Worm (Caenorhabditis elegans): Measurements from ENCODE around the gene slc-25A18.1.

The slc-25A18.1 gene

ce11 chrX:15008697-15009096 is 5.0 kb upstream of the slc-25A18.1 start (continued):
- TF ChIP-seq swsn-7 (tag; optimal IDR thresholded peaks at IDR 0.05) (peak; percentile 15), irx-1 (tag; optimal IDR thresholded peaks at IDR 0.05) (no peak), unc-98 (GFP tag; IDR thresholded peaks at IDR 0.05) (no peak)

ce11 chrX:15006847-15007358 is 3.2 kb upstream of the slc-25A18.1 start, which contains the start of gene ergi-2:
TSS of gene ergi-2 (minus strand) at chrX:15007308.
- TF ChIP-seq pag-3 (tag; optimal IDR thresholded peaks at IDR 0.05; ENCODE audit: borderline replicate concordance, insufficient read depth) (no peak), lin-14 (GFP tag; optimal IDR thresholded peaks at IDR 0.05) (peak; percentile 0), dsc-1 (tag; optimal IDR thresholded peaks at IDR 0.05) (no peak), dpl-1 (GFP tag; optimal IDR thresholded peaks at IDR 0.05) (peak in 2 of 3 experiments; percentile 8 to 24), swsn-7 (tag; optimal IDR thresholded peaks at IDR 0.05) (peak; percentile 11), fkh-8 (tag; optimal IDR thresholded peaks at IDR 0.05) (no peak), F16B12.6 (tag; optimal IDR thresholded peaks at IDR 0.05) (peak; percentile 82), zag-1 (tag; optimal IDR thresholded peaks at IDR 0.05) (no peak), C04F5.9 (tag; optimal IDR thresholded peaks at IDR 0.05) (no peak), fos-1 (tag; optimal IDR thresholded peaks at IDR 0.05) (no peak), ceh-82 (tag; optimal IDR thresholded peaks at IDR 0.05) (peak in 1 of 3 experiments; percentile 9), lin-13 (GFP tag; optimal IDR thresholded peaks at IDR 0.05) (no peak), nhr-28 (tag; optimal IDR thresholded peaks at IDR 0.05) (no peak), efl-1 (optimal IDR thresholded peaks at IDR 0.05) (peak in 1 of 2 experiments; percentile 8), efl-1 (GFP tag; optimal IDR thresholded peaks at IDR 0.05 in 1 of 2) (peak; percentile 2 to 46), nhr-76 (tag; optimal IDR thresholded peaks at IDR 0.05) (no peak), unc-98 (GFP tag; IDR thresholded peaks at IDR 0.05) (no peak), unc-30 (tag; optimal IDR thresholded peaks at IDR 0.05) (no peak), zip-4 (GFP tag; optimal IDR thresholded peaks at IDR 0.05) (no peak), mab-9 (GFP tag; IDR thresholded peaks at IDR 0.05) (no peak), fkh-10 (GFP tag; optimal IDR thresholded peaks at IDR 0.05) (no peak), ces-1 (GFP tag; optimal IDR thresholded peaks at IDR 0.05) (no peak), hlh-4 (tag; optimal IDR thresholded peaks at IDR 0.05) (no peak), ets-5 (GFP tag; IDR thresholded peaks at IDR 0.05) (no peak), alr-1 (tag; optimal IDR thresholded peaks at IDR 0.05; ENCODE audit: borderline replicate concordance) (no peak), mep-1 (tag; optimal IDR thresholded peaks at IDR 0.05) (peak; percentile 42), elt-3 (tag; optimal IDR thresholded peaks at IDR 0.05) (no peak), ceh-63 (GFP tag; optimal IDR thresholded peaks at IDR 0.05) (no peak), aha-1 (tag; optimal IDR thresholded peaks at IDR 0.05) (no peak), lin-39 (tag; optimal IDR thresholded peaks at IDR 0.05) (no peak), nhr-19 (GFP tag; conservative IDR thresholded peaks at IDR 0.05) (no peak), snu-23 (GFP tag; optimal IDR thresholded peaks at IDR 0.05) (peak; percentile 38), mdl-1 (tag; optimal IDR thresholded peaks at IDR 0.05) (no peak), skn-1 (tag; optimal IDR thresholded peaks at IDR 0.05) (peak; percentile 18), nhr-71 (tag; optimal IDR thresholded peaks at IDR 0.05) (peak; percentile 15), isw-1 (GFP tag; IDR thresholded peaks at IDR 0.05) (no peak), irx-1 (tag; optimal IDR thresholded peaks at IDR 0.05) (no peak), nhr-77 (tag; optimal IDR thresholded peaks at IDR 0.05) (no peak), tbx-2 (tag; optimal IDR thresholded peaks at IDR 0.05) (no peak), unc-130 (tag; optimal IDR thresholded peaks at IDR 0.05) (peak; percentile 41), jun-1 (tag; optimal IDR thresholded peaks at IDR 0.05) (no peak), lin-15B (tag; optimal IDR thresholded peaks at IDR 0.05) (no peak), sptf-1 (tag; optimal IDR thresholded peaks at IDR 0.05) (no peak), unc-62 (GFP tag; optimal IDR thresholded peaks at IDR 0.05) (no peak), rnt-1 (tag; optimal IDR thresholded peaks at IDR 0.05) (peak; percentile 1), nhr-47 (tag; optimal IDR thresholded peaks at IDR 0.05) (peak; percentile 5), lin-35 (GFP tag; optimal IDR thresholded peaks at IDR 0.05) (peak; percentile 3 to 23), nhr-85 (tag) (no peak), pax-3 (tag; optimal IDR thresholded peaks at IDR 0.05) (no peak), lsy-2 (tag; optimal IDR thresholded peaks at IDR 0.05) (peak in 1 of 2 experiments; percentile 44), blmp-1 (tag; optimal IDR thresholded peaks at IDR 0.05) (peak; percentile 85)
